Worm (Caenorhabditis elegans): Measurements from ENCODE around the gene F22B3.8.

- TF ChIP-seq him-1 (tag; optimal IDR thresholded peaks at IDR 0.05) = no peak
- no peak for TF ChIP-seq dao-5 (tag; optimal IDR thresholded peaks at IDR 0.05)
Measured at ce11 chrIV:11388684-11389083, 36.0 kb downstream of the F22B3.8 start.

Data from whole organism, L4/young adult.